Worm (Caenorhabditis elegans): ENCODE results near the gene str-109.

ce11 chrV:16183357-16183756 lies 21.3 kb upstream of the str-109 start, which contains the start of gene srz-14:
- TF ChIP-seq hmg-20 (GFP tag; IDR thresholded peaks at IDR 0.05) (no peak), unc-62 (GFP tag; optimal IDR thresholded peaks at IDR 0.05) (no peak), nhr-179 (tag; optimal IDR thresholded peaks at IDR 0.05) (no peak), tbp1 (GFP tag; optimal IDR thresholded peaks at IDR 0.05) (no peak), efl-1 (GFP tag; optimal IDR thresholded peaks at IDR 0.05) (no peak), rpc-1 (optimal IDR thresholded peaks at IDR 0.05) (no peak), rpc-1 (tag; optimal IDR thresholded peaks at IDR 0.05) (no peak), madf-8 (GFP tag; conservative IDR thresholded peaks at IDR 0.05) (no peak), mel-28 (tag; optimal IDR thresholded peaks at IDR 0.05; ENCODE audit: borderline replicate concordance) (no peak), hrde-1 (tag; optimal IDR thresholded peaks at IDR 0.05; ENCODE audit: borderline replicate concordance) (no peak)
